Worm (Caenorhabditis elegans) whole organism, L3 larva: ENCODE data around the gene K04C2.7.

Experiments used
- R02D3.7 ChIP-seq: fragments of 150-350 bp; optimal IDR thresholded peaks from 2 replicates; lab custom pipeline; 2014; ENCODE audit warnings: missing biosample characterization, missing genetic modification characterization
- ZK546.5 ChIP-seq: sonication (generic microtip); optimal IDR thresholded peaks from 2 replicates; lab custom pipeline; 2017; ENCODE audit warnings: missing biosample characterization, missing genetic modification characterization
- aly-2 ChIP-seq: fragments of 150-350 bp; optimal IDR thresholded peaks from 2 replicates; lab custom pipeline; 2014; ENCODE audit warnings: missing biosample characterization, missing genetic modification characterization
- ama-1 ChIP-seq: fragments of 150-350 bp; optimal IDR thresholded peaks from 2 replicates; lab custom pipeline; 2018
- ceh-16 ChIP-seq: sonication (generic microtip); optimal IDR thresholded peaks from 2 replicates; lab custom pipeline; 2017; ENCODE audit warnings: missing biosample characterization, missing genetic modification characterization
- ceh-28 ChIP-seq: fragments of 150-350 bp; optimal IDR thresholded peaks from 2 replicates; lab custom pipeline; 2014; ENCODE audit warnings: missing biosample characterization, missing genetic modification reagents, missing genetic modification characterization
- ceh-82 ChIP-seq: fragments of 150-350 bp; optimal IDR thresholded peaks from 2 replicates; lab custom pipeline; 2014; ENCODE audit warnings: missing biosample characterization, missing genetic modification characterization
- ceh-9 ChIP-seq: sonication (generic microtip); optimal IDR thresholded peaks from 2 replicates; lab custom pipeline; 2018; ENCODE audit warnings: missing biosample characterization, missing genetic modification characterization
- daf-12 ChIP-seq: fragments of 150-350 bp; optimal IDR thresholded peaks from 2 replicates; lab custom pipeline; 2014; ENCODE audit warnings: missing biosample characterization, missing genetic modification reagents, missing genetic modification characterization
- egl-27 ChIP-seq: sonication (generic microtip); optimal IDR thresholded peaks from 4 replicates; lab custom pipeline; 2017; ENCODE audit warnings: missing biosample characterization, missing genetic modification reagents, missing genetic modification characterization
- egl-5 ChIP-seq: fragments of 150-350 bp; optimal IDR thresholded peaks from 2 replicates; lab custom pipeline; 2017; ENCODE audit warnings: missing biosample characterization, missing genetic modification reagents, missing genetic modification characterization, inconsistent platforms
- elt-1 ChIP-seq: fragments of 150-350 bp; optimal IDR thresholded peaks from 2 replicates; lab custom pipeline; 2014; ENCODE audit warnings: missing biosample characterization, missing genetic modification characterization
- elt-2 ChIP-seq: sonication (generic microtip); optimal IDR thresholded peaks from 2 replicates; lab custom pipeline; 2016; ENCODE audit warnings: missing genetic modification reagents, mild to moderate bottlenecking, missing genetic modification characterization, missing compliant biosample characterization
- elt-3 ChIP-seq, 3 experiments: fragments of 150-350 bp in 1 of 3; sonication (generic microtip) in 2 of 3; optimal IDR thresholded peaks; 2 replicates in 2 of 3; 4 replicates in 1 of 3; lab custom pipeline; 2014 to 2017; ENCODE audit warnings: missing biosample characterization in 3 of 3, missing genetic modification characterization in 3 of 3
- eor-1 ChIP-seq, 2 experiments: fragments of 150-350 bp; optimal IDR thresholded peaks; 2 replicates each; lab custom pipeline; 2014 to 2018; ENCODE audit warnings: missing biosample characterization in 2 of 2, missing genetic modification characterization in 2 of 2
- fkh-10 ChIP-seq: sonication (generic microtip); optimal IDR thresholded peaks from 2 replicates; lab custom pipeline; 2017; ENCODE audit warnings: missing biosample characterization, missing genetic modification reagents, missing genetic modification characterization
- fkh-2 ChIP-seq: fragments of 150-350 bp; optimal IDR thresholded peaks from 2 replicates; lab custom pipeline; 2014; ENCODE audit warnings: missing biosample characterization, missing genetic modification reagents, missing genetic modification characterization
- fos-1 ChIP-seq: fragments of 150-350 bp; optimal IDR thresholded peaks from 2 replicates; lab custom pipeline; 2014; ENCODE audit warnings: missing biosample characterization, missing genetic modification characterization
- hmg-11 ChIP-seq: sonication (generic microtip); optimal IDR thresholded peaks from 2 replicates; lab custom pipeline; 2016; ENCODE audit warnings: missing genetic modification characterization, missing compliant biosample characterization
- jun-1 ChIP-seq: fragments of 150-350 bp; optimal IDR thresholded peaks from 2 replicates; lab custom pipeline; 2014; ENCODE audit warnings: missing biosample characterization, missing genetic modification reagents, missing genetic modification characterization
- lin-15B ChIP-seq: fragments of 150-350 bp; optimal IDR thresholded peaks from 2 replicates; lab custom pipeline; 2014; ENCODE audit warnings: missing biosample characterization, missing genetic modification characterization
- lin-39 ChIP-seq: fragments of 150-350 bp; optimal IDR thresholded peaks from 2 replicates; lab custom pipeline; 2018; ENCODE audit warnings: missing biosample characterization, missing genetic modification reagents, missing genetic modification characterization
- lsy-12 ChIP-seq: sonication (generic microtip); optimal IDR thresholded peaks from 2 replicates; lab custom pipeline; 2016; ENCODE audit warnings: mild to moderate bottlenecking, missing genetic modification characterization, missing compliant biosample characterization
- mdl-1 ChIP-seq: fragments of 150-350 bp; optimal IDR thresholded peaks from 2 replicates; lab custom pipeline; 2014; ENCODE audit warnings: missing biosample characterization, missing genetic modification characterization
- mml-1 ChIP-seq: fragments of 150-350 bp; sonication (generic microtip); optimal IDR thresholded peaks from 3 replicates; lab custom pipeline; 2014; ENCODE audit warnings: missing biosample characterization, missing genetic modification characterization
- nfya-1 ChIP-seq: sonication (generic microtip); optimal IDR thresholded peaks from 2 replicates; lab custom pipeline; 2017; ENCODE audit warnings: missing genetic modification characterization, mild to moderate bottlenecking, missing compliant biosample characterization, antibody characterized with exemption, moderate library complexity; ENCODE audit not compliant: insufficient read depth
- nhr-11 ChIP-seq: fragments of 150-350 bp; optimal IDR thresholded peaks from 2 replicates; lab custom pipeline; 2014; ENCODE audit warnings: missing biosample characterization, missing genetic modification characterization
- nhr-12 ChIP-seq: fragments of 150-350 bp; optimal IDR thresholded peaks from 2 replicates; lab custom pipeline; 2014; ENCODE audit warnings: missing biosample characterization, missing genetic modification characterization
- nhr-23 ChIP-seq: fragments of 150-350 bp; optimal IDR thresholded peaks from 2 replicates; lab custom pipeline; 2014; ENCODE audit warnings: missing biosample characterization, missing genetic modification reagents, missing genetic modification characterization
- nhr-237 ChIP-seq: fragments of 150-350 bp; optimal IDR thresholded peaks from 2 replicates; lab custom pipeline; 2014; ENCODE audit warnings: missing biosample characterization, missing genetic modification characterization
- nhr-25 ChIP-seq: sonication (generic microtip); optimal IDR thresholded peaks from 2 replicates; lab custom pipeline; 2017; ENCODE audit warnings: missing biosample characterization, missing genetic modification characterization
- nhr-28 ChIP-seq: fragments of 150-350 bp; optimal IDR thresholded peaks from 2 replicates; lab custom pipeline; 2014; ENCODE audit warnings: missing biosample characterization, missing genetic modification characterization
- nhr-43 ChIP-seq: sonication (generic microtip); optimal IDR thresholded peaks from 2 replicates; lab custom pipeline; 2016; ENCODE audit warnings: mild to moderate bottlenecking, missing genetic modification characterization, missing compliant biosample characterization; ENCODE audit not compliant: poor library complexity, severe bottlenecking
- nhr-67 ChIP-seq: fragments of 150-350 bp; optimal IDR thresholded peaks from 2 replicates; lab custom pipeline; 2014; ENCODE audit warnings: missing biosample characterization, missing genetic modification characterization
- nhr-76 ChIP-seq: fragments of 150-350 bp; sonication (generic microtip); optimal IDR thresholded peaks from 5 replicates; lab custom pipeline; 2014; ENCODE audit warnings: missing biosample characterization, missing genetic modification characterization
- nhr-77 ChIP-seq: fragments of 150-350 bp; optimal IDR thresholded peaks from 2 replicates; lab custom pipeline; 2014; ENCODE audit warnings: missing biosample characterization, missing genetic modification characterization
- pha-4 ChIP-seq: fragments of 150-350 bp; optimal IDR thresholded peaks from 2 replicates; lab custom pipeline; 2014; ENCODE audit warnings: missing biosample characterization, missing genetic modification reagents, missing genetic modification characterization
- pqm-1 ChIP-seq: fragments of 150-350 bp; optimal IDR thresholded peaks from 2 replicates; lab custom pipeline; 2017; ENCODE audit warnings: missing biosample characterization, missing genetic modification characterization, inconsistent platforms
- sea-2 ChIP-seq: fragments of 150-350 bp; sonication (generic microtip); optimal IDR thresholded peaks from 4 replicates; lab custom pipeline; 2014; ENCODE audit warnings: missing biosample characterization, missing genetic modification reagents, missing genetic modification characterization
- skn-1 ChIP-seq: fragments of 150-350 bp; optimal IDR thresholded peaks from 2 replicates; lab custom pipeline; 2014; ENCODE audit warnings: missing biosample characterization, missing genetic modification characterization
- snpc-4 ChIP-seq: fragments of 150-350 bp; optimal IDR thresholded peaks from 2 replicates; lab custom pipeline; 2014; ENCODE audit warnings: missing biosample characterization, missing genetic modification characterization
- tbx-2 ChIP-seq: sonication (generic microtip); optimal IDR thresholded peaks from 2 replicates; lab custom pipeline; 2016; ENCODE audit warnings: mild to moderate bottlenecking, missing genetic modification characterization, missing compliant biosample characterization
- unc-39 ChIP-seq: sonication (generic microtip); optimal IDR thresholded peaks from 4 replicates; lab custom pipeline; 2017; ENCODE audit warnings: missing biosample characterization, missing genetic modification characterization
- unc-62 ChIP-seq: fragments of 150-350 bp; sonication (generic microtip); optimal IDR thresholded peaks from 4 replicates; lab custom pipeline; 2014; ENCODE audit warnings: missing biosample characterization, missing genetic modification reagents, missing genetic modification characterization
- zag-1 ChIP-seq: fragments of 150-350 bp; optimal IDR thresholded peaks from 2 replicates; lab custom pipeline; 2014; ENCODE audit warnings: missing biosample characterization, missing genetic modification characterization
- ztf-11 ChIP-seq: fragments of 150-350 bp; optimal IDR thresholded peaks from 2 replicates; lab custom pipeline; 2014; ENCODE audit warnings: missing biosample characterization, missing genetic modification characterization
- ztf-4 ChIP-seq: fragments of 150-350 bp; optimal IDR thresholded peaks from 2 replicates; lab custom pipeline; 2014; ENCODE audit warnings: missing biosample characterization, missing genetic modification characterization

The K04C2.7 gene

ce11 chrIII:6887574-6887973, 6.7 kb downstream of the K04C2.7 start:
- TF ChIP-seq nhr-77: no peak
- TF ChIP-seq aly-2 (tag; lab: Kevin White, UChicago): no peak
- TF ChIP-seq nhr-28 (tag; lab: Kevin White, UChicago): no peak
- no peak for TF ChIP-seq daf-12 (tag; lab: Kevin White, UChicago)
- no peak for TF ChIP-seq ceh-82 (tag; lab: Kevin White, UChicago)
- peak; percentile 35 for TF ChIP-seq elt-2 (tag; lab: Kevin White, UChicago)
- TF ChIP-seq ZK546.5 (tag; lab: Kevin White, UChicago): no peak
- TF ChIP-seq sea-2 (GFP tag; lab: Kevin White, UChicago): no peak
- TF ChIP-seq jun-1: no peak
- TF ChIP-seq lsy-12 (tag; lab: Kevin White, UChicago): peak; percentile 67
- TF ChIP-seq ceh-9 (tag; lab: Kevin White, UChicago): no peak
- TF ChIP-seq ceh-16 (tag; lab: Kevin White, UChicago): no peak
- TF ChIP-seq egl-5: no peak
- TF ChIP-seq ceh-28 (tag; lab: Kevin White, UChicago): no peak
- peak; percentile 28 for TF ChIP-seq tbx-2 (tag; lab: Kevin White, UChicago)
- TF ChIP-seq nhr-23 (tag; lab: Kevin White, UChicago): no peak
- peak; percentile 53 for TF ChIP-seq lin-39 (tag; lab: Kevin White, UChicago)
- TF ChIP-seq fkh-2 (tag; lab: Kevin White, UChicago): no peak
- peak; percentile 33 for TF ChIP-seq pqm-1
- TF ChIP-seq skn-1 (tag; lab: Kevin White, UChicago): no peak
- peak; percentile 89 for TF ChIP-seq hmg-11 (tag; lab: Kevin White, UChicago)
- TF ChIP-seq nfya-1: peak; percentile 67
- TF ChIP-seq fos-1: no peak
- TF ChIP-seq nhr-12: no peak
- no peak for TF ChIP-seq mml-1 (tag; lab: Kevin White, UChicago)
- TF ChIP-seq fkh-10: no peak
- TF ChIP-seq elt-1 (tag; lab: Kevin White, UChicago): no peak
- no peak for TF ChIP-seq eor-1 (tag; optimal IDR thresholded peaks at IDR 0.05; lab: Kevin White, UChicago)
- no peak for TF ChIP-seq pha-4 (tag; lab: Kevin White, UChicago)
- TF ChIP-seq elt-3 (tag; optimal IDR thresholded peaks at IDR 0.05; lab: Kevin White, UChicago): peak in 1 of 3 experiments; percentile 59
- no peak for TF ChIP-seq nhr-25 (tag; lab: Kevin White, UChicago)
- TF ChIP-seq unc-39 (tag; lab: Kevin White, UChicago): no peak
- TF ChIP-seq R02D3.7 (tag; lab: Kevin White, UChicago): peak; percentile 45
- TF ChIP-seq ama-1 (lab: Kevin White, UChicago): peak; percentile 18
- TF ChIP-seq zag-1 (tag; lab: Kevin White, UChicago): no peak
- TF ChIP-seq snpc-4 (tag; lab: Kevin White, UChicago): no peak
- no peak for TF ChIP-seq nhr-11
- no peak for TF ChIP-seq unc-62 (GFP tag; lab: Kevin White, UChicago)
- TF ChIP-seq ztf-4 (tag; lab: Kevin White, UChicago): no peak
- TF ChIP-seq ztf-11: no peak
- no peak for TF ChIP-seq nhr-237 (tag; lab: Kevin White, UChicago)
- TF ChIP-seq nhr-43 (tag; lab: Kevin White, UChicago): peak; percentile 25
- peak; percentile 32 for TF ChIP-seq lin-15B (tag; lab: Kevin White, UChicago)
- TF ChIP-seq mdl-1 (tag; lab: Kevin White, UChicago): no peak
- TF ChIP-seq nhr-76 (tag; lab: Kevin White, UChicago): no peak
- peak; percentile 32 for TF ChIP-seq egl-27 (tag; lab: Kevin White, UChicago)
- TF ChIP-seq nhr-67 (tag; lab: Kevin White, UChicago): no peak
